Worm (Caenorhabditis elegans): ENCODE results near the gene srh-31.

srh-31 gene

DNA sequence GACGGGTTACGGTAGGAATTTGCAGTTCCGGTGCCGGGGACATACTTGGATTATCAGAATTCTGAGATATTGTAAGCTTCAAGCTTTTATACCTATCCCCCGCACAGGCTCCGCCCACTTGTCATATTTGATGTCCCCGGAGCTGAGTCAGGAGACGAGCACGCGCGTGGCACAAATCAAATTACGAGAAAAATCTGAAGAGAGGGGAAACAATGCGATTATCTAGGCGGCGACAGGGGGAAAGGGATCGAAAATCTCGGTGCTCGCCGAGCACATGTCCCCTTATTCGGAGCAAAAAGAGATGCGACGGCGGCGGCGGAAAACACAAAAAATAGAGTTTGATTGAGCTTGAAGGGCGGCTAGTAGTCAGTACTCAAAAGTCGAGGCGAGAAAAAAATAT, 42.1 kb downstream of the srh-31 start, which contains the start of gene R12G8.1:
Gene R12G8.1 (minus strand): TSS at position 63 of the 400 bp plus-strand sequence.
- no peak for TF ChIP-seq syd-9 (tag; optimal IDR thresholded peaks at IDR 0.05)
- TF ChIP-seq lim-6 (tag; optimal IDR thresholded peaks at IDR 0.05) = no peak
- TF ChIP-seq elt-2 (tag; optimal IDR thresholded peaks at IDR 0.05) = no peak
- peak; percentile 98 for TF ChIP-seq unc-42 (tag; optimal IDR thresholded peaks at IDR 0.05)
- TF ChIP-seq lin-11 (tag; optimal IDR thresholded peaks at IDR 0.05) = no peak
- peak; percentile 1 for TF ChIP-seq pag-3 (tag; optimal IDR thresholded peaks at IDR 0.05; ENCODE audit: borderline replicate concordance)
- TF ChIP-seq ceh-22 (tag; optimal IDR thresholded peaks at IDR 0.05) = no peak

DNA sequence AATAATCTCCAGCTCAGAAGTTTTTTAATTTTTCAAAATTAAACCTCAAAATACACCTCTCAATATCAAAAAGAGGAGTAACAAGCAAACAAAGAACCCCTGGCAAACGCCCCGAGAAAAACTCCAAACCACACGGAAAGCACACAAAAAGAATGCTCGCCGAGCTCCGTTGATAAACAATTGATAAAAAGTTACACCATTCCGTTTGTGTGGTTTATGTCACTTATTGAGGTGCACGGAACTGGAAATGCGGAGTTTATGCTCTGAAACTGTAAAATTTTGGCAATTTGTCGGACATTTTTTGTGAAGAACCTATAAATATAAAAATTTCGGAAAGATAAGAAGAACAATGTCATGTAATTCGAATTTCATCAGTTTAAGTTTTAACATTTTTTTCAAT, 45.2 kb downstream of the srh-31 start:
- TF ChIP-seq sox-4 (tag; optimal IDR thresholded peaks at IDR 0.05) = no peak
- TF ChIP-seq hlh-8 (tag; optimal IDR thresholded peaks at IDR 0.05) = no peak
- TF ChIP-seq hlh-6 (tag; optimal IDR thresholded peaks at IDR 0.05) = no peak
- TF ChIP-seq syd-9 (tag; optimal IDR thresholded peaks at IDR 0.05) = no peak
- TF ChIP-seq elt-4 (tag; optimal IDR thresholded peaks at IDR 0.05) = no peak
- no peak for TF ChIP-seq ttx-3 (tag; optimal IDR thresholded peaks at IDR 0.05)
- no peak for TF ChIP-seq hlh-30 (tag; optimal IDR thresholded peaks at IDR 0.05; ENCODE audit: insufficient read depth)
- TF ChIP-seq pros-1 (tag; optimal IDR thresholded peaks at IDR 0.05) = no peak
- TF ChIP-seq fax-1 (tag; optimal IDR thresholded peaks at IDR 0.05) = no peak
- TF ChIP-seq pha-4 (tag; optimal IDR thresholded peaks at IDR 0.05) = no peak
- TF ChIP-seq eyg-1 (tag; optimal IDR thresholded peaks at IDR 0.05) = no peak
- no peak for TF ChIP-seq gmeb-2 (tag; optimal IDR thresholded peaks at IDR 0.05)
- no peak for TF ChIP-seq F13H6.1 (tag; optimal IDR thresholded peaks at IDR 0.05)
- no peak for TF ChIP-seq fkh-10 (GFP tag; optimal IDR thresholded peaks at IDR 0.05)
- no peak for TF ChIP-seq Y22D7AL.16 (tag; optimal IDR thresholded peaks at IDR 0.05)
- no peak for TF ChIP-seq pat-9 (tag; optimal IDR thresholded peaks at IDR 0.05)
- TF ChIP-seq tbx-2 (tag; optimal IDR thresholded peaks at IDR 0.05) = no peak

DNA sequence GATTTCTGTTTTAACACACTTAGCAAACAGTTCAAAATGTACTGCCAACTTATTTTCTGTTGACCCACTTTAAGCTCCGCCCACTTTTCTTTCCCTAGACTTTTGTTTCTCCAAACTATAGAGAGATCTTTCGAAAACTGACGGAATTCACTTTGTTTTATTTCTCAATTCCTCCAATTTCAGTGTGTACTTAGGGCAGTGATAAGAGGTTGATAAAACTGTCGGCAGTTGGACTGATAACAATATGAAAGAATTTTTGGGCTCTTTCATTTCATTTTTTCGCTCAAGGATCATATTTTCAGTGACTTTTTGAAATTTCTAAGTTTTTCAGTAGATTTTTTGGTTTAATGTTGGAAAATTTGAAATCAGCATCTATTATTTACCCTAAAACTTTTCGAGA, 47.9 kb downstream of the srh-31 start:
- TF ChIP-seq pag-3 (tag; optimal IDR thresholded peaks at IDR 0.05; ENCODE audit: borderline replicate concordance) = no peak
- TF ChIP-seq unc-86 (tag; optimal IDR thresholded peaks at IDR 0.05) = no peak
- no peak for TF ChIP-seq lim-6 (tag; optimal IDR thresholded peaks at IDR 0.05)
- TF ChIP-seq odd-2 (tag; optimal IDR thresholded peaks at IDR 0.05) = no peak
- TF ChIP-seq ceh-31 (tag; optimal IDR thresholded peaks at IDR 0.05) = no peak
- no peak for TF ChIP-seq Y22D7AL.16 (tag; optimal IDR thresholded peaks at IDR 0.05)
- no peak for TF ChIP-seq syd-9 (tag; optimal IDR thresholded peaks at IDR 0.05)
- no peak for TF ChIP-seq che-1 (tag; optimal IDR thresholded peaks at IDR 0.05)
- no peak for TF ChIP-seq ceh-34 (tag; optimal IDR thresholded peaks at IDR 0.05)
- no peak for TF ChIP-seq ttx-3 (tag; optimal IDR thresholded peaks at IDR 0.05)
- TF ChIP-seq pha-4 (tag; optimal IDR thresholded peaks at IDR 0.05) = no peak
- TF ChIP-seq ceh-6 (GFP tag; optimal IDR thresholded peaks at IDR 0.05) = no peak
- TF ChIP-seq hlh-30 (tag; optimal IDR thresholded peaks at IDR 0.05; ENCODE audit: insufficient read depth) = no peak
- no peak for TF ChIP-seq ceh-14 (tag; optimal IDR thresholded peaks at IDR 0.05)
- no peak for TF ChIP-seq sdc-2 (tag; optimal IDR thresholded peaks at IDR 0.05)
- no peak for TF ChIP-seq fkh-6 (tag; optimal IDR thresholded peaks at IDR 0.05)
- no peak for TF ChIP-seq ceh-19 (GFP tag; optimal IDR thresholded peaks at IDR 0.05)
- no peak for TF ChIP-seq mec-3 (tag; optimal IDR thresholded peaks at IDR 0.05; ENCODE audit: borderline replicate concordance)
- TF ChIP-seq ets-4 (tag; optimal IDR thresholded peaks at IDR 0.05) = no peak

DNA sequence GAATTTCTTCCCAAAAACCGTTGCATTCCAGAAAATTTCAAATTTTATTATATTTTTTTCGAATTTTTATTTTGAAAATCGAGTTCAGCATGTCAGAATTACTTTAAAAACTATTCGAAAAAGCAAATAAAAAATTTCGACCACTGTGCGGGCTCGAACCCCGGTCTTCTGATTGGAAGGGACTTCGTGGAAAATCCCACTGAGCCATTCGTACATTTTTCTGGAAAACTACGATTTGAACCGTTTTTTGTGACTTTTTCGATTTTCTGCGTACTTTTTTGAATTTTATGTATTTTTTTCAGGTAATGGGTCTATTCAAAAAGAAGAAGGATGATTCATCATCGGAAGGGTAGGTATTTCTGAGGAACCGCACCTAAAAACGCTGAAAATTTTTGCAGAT, 48.5 kb downstream of the srh-31 start, which contains the start of gene pgp-9:
Gene pgp-9 (plus strand): TSS at position 301 of the 400 bp plus-strand sequence.
- no peak for TF ChIP-seq che-1 (tag; optimal IDR thresholded peaks at IDR 0.05)
- no peak for TF ChIP-seq ref-2 (tag; optimal IDR thresholded peaks at IDR 0.05)
- TF ChIP-seq ceh-19 (GFP tag; optimal IDR thresholded peaks at IDR 0.05) = no peak
- TF ChIP-seq odd-2 (tag; optimal IDR thresholded peaks at IDR 0.05) = no peak
- TF ChIP-seq K09A11.1 (tag; optimal IDR thresholded peaks at IDR 0.05; ENCODE audit: insufficient read depth) = no peak
- no peak for TF ChIP-seq pax-1 (tag; optimal IDR thresholded peaks at IDR 0.05)
- TF ChIP-seq tbx-2 (tag; optimal IDR thresholded peaks at IDR 0.05) = no peak
- TF ChIP-seq nhr-232 (tag; optimal IDR thresholded peaks at IDR 0.05) = no peak
- TF ChIP-seq pag-3 (tag; optimal IDR thresholded peaks at IDR 0.05; ENCODE audit: borderline replicate concordance) = no peak
- TF ChIP-seq T23F11.4 (GFP tag; optimal IDR thresholded peaks at IDR 0.05) = no peak
- TF ChIP-seq syd-9 (tag; optimal IDR thresholded peaks at IDR 0.05) = no peak
- no peak for TF ChIP-seq fkh-6 (tag; optimal IDR thresholded peaks at IDR 0.05)

Data from whole organism, late embryonic.